Fruit fly (Drosophila melanogaster) Kc167 (cell line): ENCODE results near the gene Ack.

Source experiments
- Myc ChIP-seq: fragments of >200 bp; optimal IDR thresholded peaks from 2 replicates; lab custom pipeline; 2017; ENCODE audit warnings: missing external identifiers
- Sin3A ChIP-seq: fragments of >200 bp; optimal IDR thresholded peaks from 2 replicates; lab custom pipeline; 2018; ENCODE audit warnings: missing external identifiers
- h ChIP-seq: fragments of >200 bp; optimal IDR thresholded peaks from 3 replicates; lab custom pipeline; 2018; ENCODE audit warnings: missing external identifiers
- insv ChIP-seq: fragments of >200 bp; optimal IDR thresholded peaks from 3 replicates; lab custom pipeline; 2018; ENCODE audit warnings: missing external identifiers
- psq ChIP-seq: fragments of >200 bp; optimal IDR thresholded peaks from 2 replicates; lab custom pipeline; 2017; ENCODE audit warnings: missing external identifiers
- ttk ChIP-seq: sonication (Bioruptor generic); optimal IDR thresholded peaks from 2 replicates; lab custom pipeline; 2017; ENCODE audit warnings: missing external identifiers

The Ack gene

DNA sequence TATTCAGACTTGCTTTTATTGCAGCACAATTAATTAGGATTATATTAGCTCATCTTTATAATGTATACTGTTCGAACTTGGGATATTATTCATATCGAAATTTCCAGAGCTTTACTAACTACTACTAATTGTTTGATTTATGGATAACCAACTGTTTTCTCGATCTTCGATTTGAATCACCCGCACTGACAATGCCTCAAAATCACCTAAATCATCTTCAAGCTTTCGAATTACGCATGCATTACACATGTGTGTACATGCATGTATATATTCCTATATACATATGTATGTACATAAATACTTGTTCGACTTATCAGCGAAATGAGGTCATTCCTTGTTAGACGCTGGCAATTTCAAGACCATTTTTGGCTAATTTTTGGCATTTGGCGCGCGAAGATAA, 13.6 kb downstream of the Ack start:
- TF ChIP-seq Myc (lab: Kevin White, UChicago) (no peak), psq (lab: Kevin White, UChicago) (no peak), insv (lab: Kevin White, UChicago) (no peak), Sin3A (lab: Kevin White, UChicago) (no peak), ttk (lab: Kevin White, UChicago) (no peak), h (lab: Kevin White, UChicago) (no peak)

DNA sequence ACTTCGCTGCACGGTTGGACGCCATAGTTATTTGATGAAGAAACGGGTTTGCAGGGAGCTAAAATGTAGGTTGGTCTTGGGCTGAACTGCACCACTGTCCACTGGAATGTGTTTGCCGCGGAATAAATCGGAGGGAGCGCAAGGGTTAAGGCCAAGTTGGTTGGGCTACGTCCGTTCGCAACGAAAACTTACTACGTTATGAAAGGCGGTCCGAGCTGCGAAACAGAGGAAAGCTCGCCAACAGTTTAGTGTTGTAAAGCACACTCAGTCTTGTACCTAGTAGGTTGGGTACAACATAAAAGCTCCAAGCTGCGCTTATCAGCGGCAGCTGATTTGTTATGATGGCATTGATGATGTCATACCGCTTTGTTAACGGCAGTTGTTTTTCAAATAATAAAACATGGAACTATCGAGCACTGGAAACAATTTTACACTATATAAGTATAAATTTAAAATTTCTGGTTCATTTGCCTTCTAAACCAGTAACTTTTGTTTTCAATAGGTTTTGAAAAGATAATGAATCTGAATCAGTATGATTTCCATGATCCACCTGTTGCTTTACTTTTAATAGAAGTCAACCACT, 14.3 kb downstream of the Ack start, which contains the start of gene Chd64:
TSS of gene Chd64 (minus strand) at position 204 of the 583 bp plus-strand sequence.
- TF ChIP-seq ttk (lab: Kevin White, UChicago) = no peak
- no peak for TF ChIP-seq Myc (lab: Kevin White, UChicago)
- no peak for TF ChIP-seq psq (lab: Kevin White, UChicago)
- no peak for TF ChIP-seq Sin3A (lab: Kevin White, UChicago)
- TF ChIP-seq insv (lab: Kevin White, UChicago) = no peak
- no peak for TF ChIP-seq h (lab: Kevin White, UChicago)

DNA sequence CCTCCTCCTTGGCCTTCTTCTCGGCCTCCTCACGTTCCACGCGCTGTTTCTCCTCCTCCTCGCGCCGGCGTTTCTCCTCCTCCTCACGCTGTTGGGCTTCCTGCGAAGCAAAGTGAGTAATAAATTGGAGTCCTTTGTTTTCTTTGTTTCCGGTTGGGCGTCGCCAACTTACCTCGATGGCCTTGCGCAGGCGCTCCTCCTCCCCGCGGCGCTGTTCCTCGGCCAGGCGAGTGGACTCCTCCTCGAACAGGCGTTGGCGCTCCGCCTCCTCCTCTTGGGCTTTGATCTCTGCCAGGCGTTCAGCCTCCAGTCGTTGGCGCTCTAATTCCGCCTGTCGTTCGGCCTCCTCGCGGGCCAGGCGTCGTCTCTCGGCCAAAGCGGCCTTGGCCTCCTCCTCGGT, 17.7 kb downstream of the Ack start:
- TF ChIP-seq insv (lab: Kevin White, UChicago) (no peak), psq (lab: Kevin White, UChicago) (no peak), h (lab: Kevin White, UChicago) (no peak), Sin3A (lab: Kevin White, UChicago) (no peak), ttk (lab: Kevin White, UChicago) (no peak), Myc (lab: Kevin White, UChicago) (no peak)

DNA sequence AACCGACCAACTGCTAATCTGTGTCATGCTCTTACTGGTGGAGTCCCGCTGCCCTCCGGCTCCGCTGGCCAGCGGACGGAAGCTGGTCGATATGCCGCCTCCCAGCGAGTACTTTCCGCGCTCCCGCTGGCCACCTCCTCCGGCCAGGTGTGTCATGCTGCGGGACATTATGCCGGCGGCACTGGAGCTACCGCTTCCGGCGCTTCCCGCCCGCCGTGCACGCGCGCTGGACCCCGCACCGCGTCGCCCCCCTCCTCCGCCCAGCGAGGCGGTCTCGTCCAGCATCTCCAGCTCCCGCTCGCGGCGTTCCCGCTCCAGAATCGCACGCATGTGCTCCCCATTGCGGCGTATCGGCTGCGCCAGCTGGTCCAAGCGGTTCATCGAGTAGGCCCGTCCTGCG, 20.6 kb downstream of the Ack start:
- TF ChIP-seq ttk (lab: Kevin White, UChicago) (no peak), insv (lab: Kevin White, UChicago) (no peak), Myc (lab: Kevin White, UChicago) (no peak), Sin3A (lab: Kevin White, UChicago) (no peak), h (lab: Kevin White, UChicago) (no peak), psq (lab: Kevin White, UChicago) (no peak)

DNA sequence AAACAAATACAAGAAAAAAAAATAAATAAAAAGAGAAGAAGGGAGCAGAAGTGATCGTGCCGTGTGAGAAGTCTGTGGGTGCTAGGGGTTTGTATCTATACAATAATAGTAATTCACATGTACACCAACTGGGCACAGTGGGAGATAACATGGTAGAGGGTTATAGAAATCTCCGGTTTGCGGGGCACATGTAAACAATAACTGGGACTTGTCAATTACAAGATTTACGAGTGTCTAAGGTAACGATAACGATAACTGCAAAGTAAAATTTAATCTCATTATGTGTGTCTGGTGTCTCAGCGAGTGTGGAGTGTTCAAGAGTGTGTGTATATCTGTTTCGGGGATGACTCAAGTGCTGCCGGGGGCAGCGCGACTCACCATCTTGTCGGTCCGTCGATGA, 22.8 kb downstream of the Ack start:
- no peak for TF ChIP-seq Myc (lab: Kevin White, UChicago)
- no peak for TF ChIP-seq h (lab: Kevin White, UChicago)
- no peak for TF ChIP-seq Sin3A (lab: Kevin White, UChicago)
- no peak for TF ChIP-seq psq (lab: Kevin White, UChicago)
- no peak for TF ChIP-seq ttk (lab: Kevin White, UChicago)
- TF ChIP-seq insv (lab: Kevin White, UChicago) = no peak

DNA sequence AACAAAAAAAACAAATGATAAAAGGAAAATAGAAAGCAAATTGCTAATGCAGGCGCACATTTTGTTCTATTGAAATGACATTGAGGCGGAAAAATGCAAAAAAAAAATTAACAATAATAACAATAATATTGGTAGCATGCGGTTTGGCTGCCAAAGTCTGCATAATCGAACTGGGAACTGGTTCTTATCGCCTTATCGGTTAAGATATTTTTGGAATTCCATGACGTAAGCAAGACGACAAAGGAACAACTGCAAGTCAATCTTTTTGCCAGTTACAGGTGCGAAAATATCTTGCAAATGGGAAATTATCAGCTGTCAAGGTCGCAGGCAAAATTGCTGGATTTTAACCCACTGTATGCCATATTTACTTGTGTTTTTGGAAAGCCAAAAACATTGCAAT, 24.6 kb downstream of the Ack start:
- TF ChIP-seq h (lab: Kevin White, UChicago) (no peak), ttk (lab: Kevin White, UChicago) (no peak), psq (lab: Kevin White, UChicago) (no peak), Myc (lab: Kevin White, UChicago) (no peak), insv (lab: Kevin White, UChicago) (no peak), Sin3A (lab: Kevin White, UChicago) (no peak)

DNA sequence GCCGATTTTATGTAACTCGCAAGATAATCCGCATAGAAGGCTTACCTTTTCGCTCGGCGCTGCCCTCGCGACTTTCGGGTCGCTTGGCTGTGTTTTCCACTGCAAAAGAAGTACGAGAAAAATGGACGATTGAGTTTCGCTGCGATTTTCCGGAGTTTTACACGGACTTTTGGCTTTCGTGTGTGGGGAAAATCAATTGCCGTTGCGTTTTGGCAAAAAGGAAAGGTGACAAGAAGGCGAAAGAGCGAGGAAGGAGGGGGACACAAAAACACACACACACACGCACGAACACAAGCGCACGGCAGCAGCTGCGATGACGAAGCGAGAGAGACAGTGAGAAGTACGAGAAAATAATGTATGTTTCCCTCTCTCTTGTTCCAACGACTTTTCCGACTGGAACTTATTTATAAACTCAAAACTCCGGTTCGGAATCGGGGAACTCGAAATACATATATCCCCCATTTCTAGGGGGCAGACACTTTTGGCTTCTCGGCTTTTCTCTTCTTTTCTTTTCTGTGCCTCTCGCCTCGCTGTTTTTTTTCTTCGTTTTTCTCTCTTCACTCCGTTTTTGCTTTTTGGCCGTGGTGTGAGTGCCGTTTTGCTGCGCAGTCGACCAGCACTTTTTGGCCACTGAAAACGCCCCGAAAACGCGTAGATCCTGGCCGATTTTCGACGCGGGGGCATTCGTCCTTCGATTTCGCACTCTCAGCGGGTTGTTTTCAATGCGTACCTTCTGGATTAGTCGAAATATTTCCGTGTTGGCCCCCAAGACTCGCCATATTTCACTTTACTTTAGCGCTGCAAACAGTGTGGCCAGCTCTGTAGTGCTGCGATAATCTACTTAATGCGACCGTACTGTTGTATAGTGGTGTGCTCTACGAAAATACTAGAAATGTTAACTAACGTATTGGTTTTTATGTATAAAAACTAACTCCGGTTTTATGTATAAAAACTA, 26.0 kb downstream of the Ack start, which contains the start of gene ens:
TSS of gene ens (minus strand) at position 827 of the 955 bp plus-strand sequence.
- TF ChIP-seq h (lab: Kevin White, UChicago) = no peak

DNA sequence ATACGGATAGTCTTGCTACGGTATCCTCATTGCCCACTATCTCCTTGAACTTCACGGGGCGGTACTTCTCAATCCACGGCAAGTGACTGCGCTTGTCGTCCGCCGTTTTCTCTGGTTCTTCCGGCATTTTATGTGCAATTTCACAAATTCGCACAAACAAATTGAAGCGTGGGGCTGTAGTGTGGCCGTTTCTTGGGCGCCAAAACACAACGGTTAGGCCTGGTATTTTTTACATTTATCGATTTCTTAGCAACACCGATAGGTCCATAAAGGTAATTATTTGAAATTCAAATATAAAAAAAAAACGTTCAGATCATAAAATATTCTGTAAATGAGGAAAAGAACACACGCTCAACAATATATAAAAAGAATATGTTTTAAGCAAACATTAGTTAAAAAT, 27.9 kb downstream of the Ack start, which contains the start of gene RfC4:
TSS of gene RfC4 (minus strand) at position 182 of the 400 bp plus-strand sequence.
- TF ChIP-seq insv (lab: Kevin White, UChicago) = no peak
- no peak for TF ChIP-seq ttk (lab: Kevin White, UChicago)
- no peak for TF ChIP-seq psq (lab: Kevin White, UChicago)
- TF ChIP-seq Sin3A (lab: Kevin White, UChicago) = no peak
- TF ChIP-seq Myc (lab: Kevin White, UChicago) = no peak
- TF ChIP-seq h (lab: Kevin White, UChicago) = no peak

DNA sequence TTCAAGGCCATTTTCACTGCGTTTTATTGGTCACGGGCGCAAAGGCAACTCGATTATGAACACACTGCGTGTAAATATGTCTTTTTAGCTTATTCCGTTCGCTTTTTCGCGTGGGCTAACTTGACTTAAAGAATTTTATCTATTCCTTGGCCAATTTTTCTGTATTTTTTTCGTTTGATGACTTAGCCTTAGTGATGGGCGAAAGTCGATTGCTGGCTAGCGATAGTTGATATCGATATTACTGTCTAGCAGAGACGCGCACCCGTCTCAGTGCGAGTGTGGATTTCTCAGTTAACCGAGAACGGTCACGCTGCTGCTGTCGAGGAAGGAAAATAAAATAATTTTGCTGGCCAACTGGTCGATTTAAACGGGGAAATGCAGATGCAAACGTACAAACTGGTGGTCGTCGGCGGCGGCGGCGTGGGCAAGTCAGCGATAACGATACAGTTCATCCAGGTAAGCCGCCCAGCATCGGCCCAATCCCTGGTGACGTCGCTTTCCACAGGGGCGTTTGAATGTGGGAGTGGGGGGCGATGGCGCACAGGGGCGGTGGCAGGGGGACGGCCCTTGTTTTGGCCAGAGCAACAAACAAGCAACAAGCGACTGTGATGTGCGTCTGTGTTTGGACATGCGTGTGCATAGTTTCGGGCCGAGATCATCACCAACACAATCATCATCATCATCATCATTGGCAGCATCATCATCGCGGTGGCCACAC, 31.0 kb downstream of the Ack start, which contains the start of the genes Rop and Ras64B:
TSS of gene Rop (minus strand) at position 193 of the 718 bp plus-strand sequence.
TSS of gene Ras64B (plus strand) at position 273 of the 718 bp plus-strand sequence.
- TF ChIP-seq Myc (lab: Kevin White, UChicago) (no peak), Sin3A (lab: Kevin White, UChicago) (no peak), ttk (lab: Kevin White, UChicago) (no peak), h (lab: Kevin White, UChicago) (no peak), insv (lab: Kevin White, UChicago) (no peak), psq (lab: Kevin White, UChicago) (no peak)

DNA sequence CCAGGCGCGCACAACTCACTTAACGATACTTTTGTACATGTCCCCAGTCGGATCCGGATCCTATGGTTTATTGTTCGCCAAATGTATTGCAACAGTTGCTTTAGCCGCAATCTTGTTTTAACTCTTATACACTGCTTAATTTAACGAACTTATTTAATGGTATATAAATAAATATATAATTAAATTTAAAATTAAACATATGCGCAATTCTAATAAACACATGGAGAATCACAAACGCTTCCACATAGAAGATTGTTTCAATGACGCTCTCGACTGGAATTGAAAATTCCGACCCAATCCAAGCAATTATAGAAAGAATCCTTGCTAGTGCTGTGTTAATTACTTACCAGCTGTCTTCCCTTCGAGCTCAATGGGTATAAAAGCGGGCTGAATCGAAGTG, 33.2 kb downstream of the Ack start, which contains the start of gene Akh:
TSS of gene Akh (plus strand) at position 301 of the 400 bp plus-strand sequence.
- TF ChIP-seq h (lab: Kevin White, UChicago) (no peak), Sin3A (lab: Kevin White, UChicago) (no peak), insv (lab: Kevin White, UChicago) (no peak), Myc (lab: Kevin White, UChicago) (no peak), ttk (lab: Kevin White, UChicago) (no peak), psq (lab: Kevin White, UChicago) (no peak)
